Fruit fly (Drosophila melanogaster): Measurements from ENCODE around the gene ida.

DNA sequence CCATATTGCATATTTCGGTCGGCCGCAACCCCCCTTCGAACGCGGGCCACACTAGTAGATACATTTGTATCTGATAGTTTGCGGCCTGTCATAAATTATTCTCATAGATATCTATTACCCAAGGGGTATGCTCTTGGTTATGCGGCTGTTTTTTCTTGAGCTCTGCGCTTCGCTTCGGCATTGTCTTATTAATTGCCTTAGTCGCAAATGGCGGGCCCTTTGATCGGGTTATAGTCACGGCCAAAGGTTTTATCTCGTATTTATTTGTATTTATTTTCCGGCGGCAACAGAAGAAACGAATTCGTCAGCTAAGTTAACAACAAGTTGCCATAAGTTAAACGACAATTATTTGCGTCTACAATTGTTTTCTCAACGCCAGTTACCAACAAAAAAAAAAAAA is 49.1 kb upstream of the ida start:
- no peak for TF ChIP-seq psq (optimal IDR thresholded peaks at IDR 0.05)
- no peak for TF ChIP-seq pan (optimal IDR thresholded peaks at IDR 0.05)
- no peak for TF ChIP-seq Dll (optimal IDR thresholded peaks at IDR 0.05)
- TF ChIP-seq usp (GFP tag; optimal IDR thresholded peaks at IDR 0.05), result no peak
